Worm (Caenorhabditis elegans): Measurements from ENCODE around the gene F17C11.11.

The F17C11.11 gene

DNA sequence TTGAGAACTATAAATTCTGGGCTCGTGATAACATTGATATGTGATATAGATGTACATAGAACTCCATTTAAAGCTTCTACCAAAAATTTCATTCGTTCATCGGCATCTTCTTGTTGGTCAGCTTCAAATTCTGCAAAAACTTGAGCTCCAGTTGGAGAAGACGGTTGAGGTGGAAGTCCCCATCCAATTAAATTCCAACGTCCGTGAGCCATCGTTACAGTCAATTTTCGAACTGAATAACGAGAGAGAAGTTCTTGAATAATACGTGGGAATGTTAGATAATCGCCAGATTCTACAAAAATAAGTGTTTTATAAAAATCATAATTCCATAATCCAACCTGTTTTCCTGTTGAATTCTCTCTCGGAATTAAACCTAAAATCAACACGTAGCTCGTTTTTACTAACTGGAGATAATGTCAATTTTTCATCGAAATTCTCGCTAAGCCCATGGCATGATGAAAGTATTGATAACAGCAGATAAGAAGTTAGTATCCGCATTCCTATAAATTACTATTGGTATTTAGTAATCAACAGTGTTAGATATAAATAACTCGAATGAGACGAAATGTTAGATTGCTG, 19.8 kb upstream of the F17C11.11 start, which contains the start of gene pigt-1:
Gene pigt-1, minus strand, starts transcription at position 500 of the 579 bp plus-strand sequence.
- TF ChIP-seq nhr-77 (tag; optimal IDR thresholded peaks at IDR 0.05), result no peak
- no peak for TF ChIP-seq irx-1 (tag; optimal IDR thresholded peaks at IDR 0.05)
- peak; percentile 14 for TF ChIP-seq snu-23 (GFP tag; optimal IDR thresholded peaks at IDR 0.05)
- peak; percentile 35 for TF ChIP-seq nhr-47 (tag; optimal IDR thresholded peaks at IDR 0.05)
- no peak for TF ChIP-seq unc-130 (tag; optimal IDR thresholded peaks at IDR 0.05)
- TF ChIP-seq lin-14 (GFP tag; optimal IDR thresholded peaks at IDR 0.05), result no peak
- peak; percentile 15 for TF ChIP-seq elt-2 (tag; optimal IDR thresholded peaks at IDR 0.05)
- TF ChIP-seq pqm-1 (tag; optimal IDR thresholded peaks at IDR 0.05), result no peak
- TF ChIP-seq fkh-4 (tag; optimal IDR thresholded peaks at IDR 0.05; ENCODE audit: borderline replicate concordance), result no peak
- TF ChIP-seq nhr-90 (tag; optimal IDR thresholded peaks at IDR 0.05; ENCODE audit: poor library complexity), result peak; percentile 50
- no peak for TF ChIP-seq Y116A8C.19 (tag; optimal IDR thresholded peaks at IDR 0.05; ENCODE audit: borderline replicate concordance)
- peak; percentile 15 for TF ChIP-seq nhr-20 (tag; optimal IDR thresholded peaks at IDR 0.05)
- TF ChIP-seq lsy-2 (tag; optimal IDR thresholded peaks at IDR 0.05), result peak in 1 of 2 experiments; percentile 22
- no peak for TF ChIP-seq unc-30 (tag; optimal IDR thresholded peaks at IDR 0.05)
- TF ChIP-seq aly-2 (tag; optimal IDR thresholded peaks at IDR 0.05), result peak; percentile 44
- no peak for TF ChIP-seq pag-3 (tag; optimal IDR thresholded peaks at IDR 0.05; ENCODE audit: borderline replicate concordance, insufficient read depth)
- TF ChIP-seq alr-1 (tag; optimal IDR thresholded peaks at IDR 0.05; ENCODE audit: borderline replicate concordance), result no peak
- peak; percentile 33 for TF ChIP-seq ztf-4 (tag; optimal IDR thresholded peaks at IDR 0.05)
- no peak for TF ChIP-seq sup-37 (GFP tag; optimal IDR thresholded peaks at IDR 0.05)
- TF ChIP-seq nhr-71 (tag; optimal IDR thresholded peaks at IDR 0.05), result peak; percentile 44
- no peak for TF ChIP-seq ceh-63 (GFP tag; optimal IDR thresholded peaks at IDR 0.05)
- no peak for TF ChIP-seq lin-13 (GFP tag; optimal IDR thresholded peaks at IDR 0.05)
- peak; percentile 58 for TF ChIP-seq nhr-85 (tag)
- no peak for TF ChIP-seq zip-4 (GFP tag; optimal IDR thresholded peaks at IDR 0.05)
- no peak for TF ChIP-seq hlh-17 (GFP tag; optimal IDR thresholded peaks at IDR 0.05; ENCODE audit: borderline replicate concordance)
- TF ChIP-seq efl-1 (optimal IDR thresholded peaks at IDR 0.05), result no peak
- peak in 1 of 2 experiments; percentile 89 for TF ChIP-seq efl-1 (GFP tag; optimal IDR thresholded peaks at IDR 0.05 in 1 of 2)
- TF ChIP-seq ztf-11 (tag; optimal IDR thresholded peaks at IDR 0.05), result no peak
- TF ChIP-seq mab-9 (GFP tag; IDR thresholded peaks at IDR 0.05), result no peak
- no peak for TF ChIP-seq ceh-90 (tag; optimal IDR thresholded peaks at IDR 0.05)
- TF ChIP-seq tbx-2 (tag; optimal IDR thresholded peaks at IDR 0.05), result peak; percentile 20

DNA sequence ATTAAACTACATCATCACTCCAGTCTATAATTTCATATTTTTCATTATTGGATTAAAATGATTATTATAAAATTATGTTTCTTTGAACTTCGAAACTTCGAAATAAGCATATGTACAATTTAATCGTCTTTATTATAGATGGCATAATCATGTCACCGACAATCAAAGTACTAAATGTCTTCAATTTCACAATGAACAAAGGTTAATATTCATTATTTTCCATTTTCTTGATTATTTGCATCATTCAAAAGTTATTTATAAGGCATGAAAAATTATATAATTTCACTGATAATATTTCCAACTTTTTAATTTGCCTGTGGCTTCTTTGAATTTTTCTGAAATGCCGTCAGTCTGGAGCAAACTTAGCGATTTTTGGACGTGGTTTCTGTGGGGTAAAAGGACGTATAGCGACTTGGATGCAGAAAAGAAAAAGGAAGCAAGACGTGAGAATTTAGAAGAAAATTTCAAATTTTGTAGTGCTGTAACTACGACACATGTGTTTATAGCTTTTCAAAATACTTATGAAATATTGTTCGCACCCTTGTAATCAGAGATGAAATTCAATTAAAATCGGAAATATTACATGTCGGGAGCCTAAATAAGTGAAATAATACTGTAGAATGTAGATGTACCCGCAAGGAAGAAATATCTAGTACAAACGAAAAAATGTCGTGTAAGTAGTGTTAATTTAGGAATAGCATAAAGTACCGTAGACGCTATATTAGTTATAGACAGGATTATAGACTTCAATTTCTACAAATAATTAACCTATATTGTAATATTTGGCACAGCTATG, 17.3 kb upstream of the F17C11.11 start, which contains the start of gene F17C11.13:
Gene F17C11.13, plus strand, starts transcription at position 243 of the 796 bp plus-strand sequence.
- TF ChIP-seq nhr-85 (tag) (no peak), Y116A8C.19 (tag; optimal IDR thresholded peaks at IDR 0.05; ENCODE audit: borderline replicate concordance) (no peak), aly-2 (tag; optimal IDR thresholded peaks at IDR 0.05) (no peak), nhr-90 (tag; optimal IDR thresholded peaks at IDR 0.05; ENCODE audit: poor library complexity) (no peak), ces-1 (GFP tag; optimal IDR thresholded peaks at IDR 0.05) (no peak), ceh-63 (GFP tag; optimal IDR thresholded peaks at IDR 0.05) (no peak), elt-2 (tag; optimal IDR thresholded peaks at IDR 0.05) (peak; percentile 11), mep-1 (tag; optimal IDR thresholded peaks at IDR 0.05) (no peak), unc-98 (GFP tag; IDR thresholded peaks at IDR 0.05) (no peak), ets-5 (GFP tag; IDR thresholded peaks at IDR 0.05) (no peak), nhr-47 (tag; optimal IDR thresholded peaks at IDR 0.05) (no peak), efl-1 (optimal IDR thresholded peaks at IDR 0.05) (no peak), efl-1 (GFP tag; optimal IDR thresholded peaks at IDR 0.05 in 1 of 2) (peak in 1 of 2 experiments; percentile 34), hlh-17 (GFP tag; optimal IDR thresholded peaks at IDR 0.05; ENCODE audit: borderline replicate concordance) (no peak), unc-130 (tag; optimal IDR thresholded peaks at IDR 0.05) (no peak), C34B4.2 (tag; optimal IDR thresholded peaks at IDR 0.05) (no peak), lin-14 (GFP tag; optimal IDR thresholded peaks at IDR 0.05) (no peak)
